Fruit fly (Drosophila melanogaster): ENCODE measurements around the gene GstD3.

The GstD3 gene

dm6 chr3R:12402935-12403334 lies 30.1 kb downstream of the GstD3 start (continued):
- TF ChIP-seq Rx (GFP tag; IDR thresholded peaks at IDR 0.05) (peak; percentile 94), CrebB (tag; optimal IDR thresholded peaks at IDR 0.05) (peak; percentile 98), vfl (GFP tag; optimal IDR thresholded peaks at IDR 0.05) (peak; percentile 93), CG18476 (GFP tag; optimal IDR thresholded peaks at IDR 0.05) (peak; percentile 100), CG12299 (tag; optimal IDR thresholded peaks at IDR 0.05) (peak; percentile 98), pros (GFP tag; optimal IDR thresholded peaks at IDR 0.05) (peak; percentile 87), jing (GFP tag; optimal IDR thresholded peaks at IDR 0.05) (peak; percentile 93), dm (GFP tag; optimal IDR thresholded peaks at IDR 0.05) (peak; percentile 85), CG4424 (GFP tag; optimal IDR thresholded peaks at IDR 0.05) (peak; percentile 99), CG3065 (GFP tag; optimal IDR thresholded peaks at IDR 0.05) (peak; percentile 89), CG6854 (GFP tag; optimal IDR thresholded peaks at IDR 0.05) (peak; percentile 98), CG17912 (GFP tag; optimal IDR thresholded peaks at IDR 0.05) (peak; percentile 98), MBD-R2 (GFP tag; IDR thresholded peaks at IDR 0.05) (peak; percentile 94), CG1832 (GFP tag; optimal IDR thresholded peaks at IDR 0.05) (no peak), CG13123 (GFP tag; optimal IDR thresholded peaks at IDR 0.05) (peak; percentile 84), Sox102F (GFP tag; optimal IDR thresholded peaks at IDR 0.05) (peak; percentile 98), Med (GFP tag) (peak; percentile 99), CG5180 (GFP tag; optimal IDR thresholded peaks at IDR 0.05) (peak; percentile 91), Oaz (GFP tag; IDR thresholded peaks at IDR 0.05) (peak; percentile 92), corto (GFP tag; optimal IDR thresholded peaks at IDR 0.05) (peak; percentile 82), PHDP (tag; optimal IDR thresholded peaks at IDR 0.05) (peak; percentile 99), NK7.1 (GFP tag; optimal IDR thresholded peaks at IDR 0.05) (peak; percentile 95), CG18619 (GFP tag; optimal IDR thresholded peaks at IDR 0.05) (peak; percentile 94), CG16863 (GFP tag; optimal IDR thresholded peaks at IDR 0.05) (peak; percentile 93), CG30431 (GFP tag; optimal IDR thresholded peaks at IDR 0.05) (peak; percentile 94), CG2678 (tag; optimal IDR thresholded peaks at IDR 0.05) (peak; percentile 99), z (GFP tag; IDR thresholded peaks at IDR 0.05) (peak; percentile 72; the same call in 1 of the 3 replicates), CG11247 (GFP tag; IDR thresholded peaks at IDR 0.05) (peak; percentile 90), Dbx (GFP tag; IDR thresholded peaks at IDR 0.05) (peak; percentile 99), CG1233 (GFP tag; optimal IDR thresholded peaks at IDR 0.05) (peak; percentile 98), CG17829 (tag; optimal IDR thresholded peaks at IDR 0.05) (peak; percentile 99), Dip2 (GFP tag; IDR thresholded peaks at IDR 0.05) (peak; percentile 56; the same call in 1 of the 2 replicates), Xbp1 (GFP tag; optimal IDR thresholded peaks at IDR 0.05) (peak; percentile 97), gfzf (GFP tag; optimal IDR thresholded peaks at IDR 0.05) (peak; percentile 23), inv (GFP tag; IDR thresholded peaks at IDR 0.05; ENCODE audit: partially characterized antibody) (no peak), bowl (GFP tag; IDR thresholded peaks at IDR 0.05) (peak; percentile 95), lbe (GFP tag; optimal IDR thresholded peaks at IDR 0.05) (peak; percentile 97), hb (GFP tag; IDR thresholded peaks at IDR 0.05; ENCODE audit: partially characterized antibody) (no peak), rib (GFP tag; IDR thresholded peaks at IDR 0.05) (peak; percentile 86), CG3995 (GFP tag; optimal IDR thresholded peaks at IDR 0.05) (peak; percentile 89), Rfx (GFP tag; IDR thresholded peaks at IDR 0.05) (peak; percentile 97), Neu2 (GFP tag; optimal IDR thresholded peaks at IDR 0.05; ENCODE audit: borderline replicate concordance) (peak; percentile 86), CG43689 (GFP tag; IDR thresholded peaks at IDR 0.05) (peak; percentile 88), da (GFP tag; optimal IDR thresholded peaks at IDR 0.05) (peak; percentile 85), abd-A (tag; optimal IDR thresholded peaks at IDR 0.05) (no peak), CG42726 (GFP tag; IDR thresholded peaks at IDR 0.05; ENCODE audit: partially characterized antibody) (no peak), az2 (GFP tag; optimal IDR thresholded peaks at IDR 0.05) (peak; percentile 97), CG12391 (tag; optimal IDR thresholded peaks at IDR 0.05) (peak; percentile 99), knrl (GFP tag; IDR thresholded peaks at IDR 0.05; ENCODE audit: partially characterized antibody) (0 out of 3 replicates have a peak, but pooled peaks have one; percentile 19), HLH54F (GFP tag; optimal IDR thresholded peaks at IDR 0.05) (peak; percentile 89)
